Fruit fly (Drosophila melanogaster) whole organism, embryonic: ENCODE measurements around the gene RpL7.

ENCODE experiments used
- CG10366 ChIP-seq: fragments of 200-800 bp; sonication (Bioruptor generic); IDR thresholded peaks from 2 replicates; pipeline ENCODE4 v1.3.6; 2022; ENCODE audit warnings: missing biosample characterization, missing genetic modification characterization
- CG10979 ChIP-seq: fragments of 200-800 bp; sonication (Bioruptor generic); optimal IDR thresholded peaks from 2 replicates; lab custom pipeline; 2018; ENCODE audit warnings: missing biosample characterization, mild to moderate bottlenecking, missing genetic modification characterization, moderate library complexity
- CG11398 ChIP-seq: fragments of 200-800 bp; sonication (Bioruptor generic); optimal IDR thresholded peaks from 2 replicates; lab custom pipeline; 2016; ENCODE audit warnings: missing biosample characterization, missing genetic modification characterization
- CG11696 ChIP-seq: fragments of 200-800 bp; sonication (Bioruptor generic); IDR thresholded peaks from 2 replicates; pipeline ENCODE4 v1.3.6; 2022; ENCODE audit warnings: missing biosample characterization, missing genetic modification characterization
- CG12071 ChIP-seq: fragments of 200-800 bp; sonication (Bioruptor generic); optimal IDR thresholded peaks from 3 replicates; lab custom pipeline; 2018; ENCODE audit warnings: missing biosample characterization, mild to moderate bottlenecking, missing genetic modification characterization
- CG12391 ChIP-seq: fragments of 200-800 bp; sonication (Bioruptor generic); optimal IDR thresholded peaks from 3 replicates; lab custom pipeline; 2018; ENCODE audit warnings: missing biosample characterization, mild to moderate bottlenecking, missing genetic modification characterization, moderate library complexity
- CG12744 ChIP-seq: fragments of 200-800 bp; sonication (Bioruptor generic); optimal IDR thresholded peaks from 2 replicates; lab custom pipeline; 2016; ENCODE audit warnings: missing biosample characterization, missing genetic modification characterization
- CG13296 ChIP-seq: fragments of 200-800 bp; sonication (Bioruptor generic); optimal IDR thresholded peaks from 3 replicates; lab custom pipeline; 2018; ENCODE audit warnings: missing biosample characterization, mild to moderate bottlenecking, missing genetic modification characterization
- CG14710 ChIP-seq: fragments of 200-800 bp; sonication (Bioruptor generic); optimal IDR thresholded peaks from 3 replicates; lab custom pipeline; 2019; ENCODE audit warnings: missing biosample characterization, mild to moderate bottlenecking, missing genetic modification characterization, moderate library complexity
- CG15269 ChIP-seq: fragments of 200-800 bp; sonication (Bioruptor generic); optimal IDR thresholded peaks from 2 replicates; lab custom pipeline; 2018; ENCODE audit warnings: missing biosample characterization, mild to moderate bottlenecking, missing genetic modification characterization, moderate library complexity
- CG15601 ChIP-seq: fragments of 200-800 bp; sonication (Bioruptor generic); optimal IDR thresholded peaks from 3 replicates; lab custom pipeline; 2019; ENCODE audit warnings: missing biosample characterization, mild to moderate bottlenecking, missing genetic modification characterization, moderate library complexity
- CG1602 ChIP-seq: fragments of 200-800 bp; sonication (Bioruptor generic); optimal IDR thresholded peaks from 3 replicates; lab custom pipeline; 2016; ENCODE audit warnings: missing biosample characterization, missing genetic modification characterization
- CG17385 ChIP-seq: fragments of 200-800 bp; sonication (Bioruptor generic); optimal IDR thresholded peaks from 3 replicates; lab custom pipeline; 2018; ENCODE audit warnings: missing biosample characterization, mild to moderate bottlenecking, missing genetic modification characterization
- CG2712 ChIP-seq: fragments of 200-800 bp; optimal IDR thresholded peaks from 3 replicates; lab custom pipeline; 2019; ENCODE audit warnings: missing biosample characterization, mild to moderate bottlenecking, missing genetic modification characterization, moderate library complexity
- CG3163 ChIP-seq: fragments of 200-800 bp; sonication (Bioruptor generic); optimal IDR thresholded peaks from 3 replicates; lab custom pipeline; 2016; ENCODE audit warnings: missing biosample characterization, missing genetic modification characterization
- CG33557 ChIP-seq: fragments of 200-800 bp; sonication (Bioruptor generic); optimal IDR thresholded peaks from 2 replicates; lab custom pipeline; 2019; ENCODE audit warnings: missing biosample characterization, mild to moderate bottlenecking, missing genetic modification characterization, moderate library complexity
- CG34376 ChIP-seq: fragments of 200-800 bp; sonication (Bioruptor generic); optimal IDR thresholded peaks from 2 replicates; lab custom pipeline; 2018; ENCODE audit warnings: missing biosample characterization, mild to moderate bottlenecking, missing genetic modification characterization
- CG4424 ChIP-seq: fragments of 200-800 bp; sonication (Bioruptor generic); optimal IDR thresholded peaks from 3 replicates; lab custom pipeline; 2016; ENCODE audit warnings: missing biosample characterization, missing genetic modification characterization
- CG4617 ChIP-seq: fragments of 200-800 bp; sonication (Bioruptor generic); optimal IDR thresholded peaks from 3 replicates; lab custom pipeline; 2016; ENCODE audit warnings: missing biosample characterization, missing genetic modification characterization, borderline replicate concordance
- CG6689 ChIP-seq: fragments of 200-800 bp; sonication (Bioruptor generic); IDR thresholded peaks from 2 replicates; pipeline ENCODE4 v1.3.6; 2022; ENCODE audit warnings: missing biosample characterization, missing genetic modification characterization
- CG8290 ChIP-seq, 3 experiments: fragments of 200-800 bp; sonication (Bioruptor generic); optimal IDR thresholded peaks; 2 replicates each; lab custom pipeline; 2016 to 2019; ENCODE audit warnings: missing biosample characterization in 3 of 3, missing genetic modification characterization in 3 of 3, mild to moderate bottlenecking in 2 of 3, moderate library complexity in 1 of 3
- CG9609 ChIP-seq: fragments of 200-800 bp; sonication (Bioruptor generic); optimal IDR thresholded peaks from 3 replicates; lab custom pipeline; 2016; ENCODE audit warnings: missing biosample characterization, missing genetic modification characterization
- CG9932 ChIP-seq: fragments of 200-800 bp; sonication (Bioruptor generic); IDR thresholded peaks from 2 replicates; pipeline ENCODE4 v1.3.6; 2022; ENCODE audit warnings: missing biosample characterization, missing genetic modification characterization
- Eip74EF ChIP-seq, 2 experiments: fragments of 200-800 bp in 1 of 2; fragments of >200 bp in 1 of 2; sonication (Bioruptor generic) in 1 of 2; optimal IDR thresholded peaks; 2 replicates each; lab custom pipeline; 2017 to 2019; ENCODE audit warnings: missing biosample characterization in 2 of 2, missing genetic modification characterization in 2 of 2, mild to moderate bottlenecking in 1 of 2, moderate library complexity in 1 of 2
- Fer2 ChIP-seq: fragments of 200-800 bp; sonication (Bioruptor generic); optimal IDR thresholded peaks from 2 replicates; lab custom pipeline; 2018; ENCODE audit warnings: missing biosample characterization, mild to moderate bottlenecking, missing genetic modification characterization, moderate library complexity
- MBD-R2 ChIP-seq: fragments of 200-800 bp; sonication (Bioruptor generic); IDR thresholded peaks from 2 replicates; pipeline ENCODE4 v1.3.6; 2022; ENCODE audit warnings: missing biosample characterization, missing genetic modification characterization
- Mes4 ChIP-seq: fragments of 200-800 bp; sonication (Bioruptor generic); optimal IDR thresholded peaks from 2 replicates; lab custom pipeline; 2016; ENCODE audit warnings: missing biosample characterization, missing genetic modification characterization
- Myb ChIP-seq: fragments of 200-800 bp; sonication (Bioruptor generic); optimal IDR thresholded peaks from 2 replicates; lab custom pipeline; 2016; ENCODE audit warnings: missing biosample characterization, missing genetic modification characterization
- NC2α ChIP-seq: fragments of 200-800 bp; sonication (Bioruptor generic); optimal IDR thresholded peaks from 2 replicates; lab custom pipeline; 2016; ENCODE audit warnings: missing biosample characterization, missing genetic modification characterization
- PHDP ChIP-seq: fragments of 200-800 bp; sonication (Bioruptor generic); optimal IDR thresholded peaks from 3 replicates; lab custom pipeline; 2018; ENCODE audit warnings: missing biosample characterization, mild to moderate bottlenecking, missing genetic modification characterization, moderate library complexity
- Pdp1 ChIP-seq, 2 experiments: fragments of 200-800 bp; sonication (Bioruptor generic); optimal IDR thresholded peaks; 3 replicates each; lab custom pipeline; 2016; ENCODE audit warnings: missing biosample characterization in 2 of 2, missing genetic modification characterization in 2 of 2, mild to moderate bottlenecking in 1 of 2, moderate library complexity in 1 of 2
- Sry-β ChIP-seq: fragments of 200-800 bp; sonication (Bioruptor generic); optimal IDR thresholded peaks from 2 replicates; lab custom pipeline; 2018; ENCODE audit warnings: missing biosample characterization, mild to moderate bottlenecking, missing genetic modification characterization, moderate library complexity
- Sry-δ ChIP-seq: fragments of 200-800 bp; sonication (Bioruptor generic); optimal IDR thresholded peaks from 2 replicates; lab custom pipeline; 2016; ENCODE audit warnings: missing biosample characterization, missing genetic modification characterization
- YL-1 ChIP-seq: fragments of 200-800 bp; sonication (Bioruptor generic); optimal IDR thresholded peaks from 3 replicates; lab custom pipeline; 2017; ENCODE audit warnings: missing biosample characterization, mild to moderate bottlenecking, missing genetic modification characterization
- danr ChIP-seq: fragments of 200-800 bp; sonication (Bioruptor generic); IDR thresholded peaks from 2 replicates; pipeline ENCODE4 v1.3.6; 2022; ENCODE audit warnings: missing biosample characterization, missing genetic modification characterization
- dmrt99B ChIP-seq: fragments of 200-800 bp; sonication (Bioruptor generic); optimal IDR thresholded peaks from 2 replicates; lab custom pipeline; 2018; ENCODE audit warnings: missing biosample characterization, mild to moderate bottlenecking, missing genetic modification characterization, moderate library complexity
- en ChIP-seq: fragments of 200-800 bp; sonication (Bioruptor generic); optimal IDR thresholded peaks from 2 replicates; lab custom pipeline; 2016; ENCODE audit warnings: missing biosample characterization, missing genetic modification characterization
- kni ChIP-seq: fragments of 200-800 bp; sonication (Bioruptor generic); optimal IDR thresholded peaks from 3 replicates; lab custom pipeline; 2017; ENCODE audit warnings: mild to moderate bottlenecking, missing biosample characterization, missing genetic modification reagents, missing genetic modification characterization
- lbe ChIP-seq: fragments of 200-800 bp; sonication (Bioruptor generic); optimal IDR thresholded peaks from 2 replicates; lab custom pipeline; 2016; ENCODE audit warnings: missing biosample characterization, mild to moderate bottlenecking, missing genetic modification characterization
- nom ChIP-seq: fragments of 200-800 bp; sonication (Bioruptor generic); optimal IDR thresholded peaks from 2 replicates; lab custom pipeline; 2017; ENCODE audit warnings: missing biosample characterization, missing genetic modification characterization, mild to moderate bottlenecking, moderate library complexity, missing genetic modification reagents
- pfk ChIP-seq: fragments of 200-800 bp; sonication (Bioruptor generic); optimal IDR thresholded peaks from 2 replicates; lab custom pipeline; 2018; ENCODE audit warnings: missing biosample characterization, mild to moderate bottlenecking, missing genetic modification characterization, moderate library complexity
- shn ChIP-seq: fragments of 200-800 bp; sonication (Bioruptor generic); optimal IDR thresholded peaks from 3 replicates; lab custom pipeline; 2016; ENCODE audit warnings: missing biosample characterization, missing genetic modification characterization
- slp2 ChIP-seq: fragments of 200-800 bp; sonication (Bioruptor generic); optimal IDR thresholded peaks from 2 replicates; lab custom pipeline; 2016; ENCODE audit warnings: missing biosample characterization, missing genetic modification characterization
- stwl ChIP-seq: fragments of 200-800 bp; sonication (Bioruptor generic); optimal IDR thresholded peaks from 3 replicates; lab custom pipeline; 2018; ENCODE audit warnings: missing biosample characterization, mild to moderate bottlenecking, missing genetic modification characterization, moderate library complexity
- trem ChIP-seq: fragments of 200-800 bp; optimal IDR thresholded peaks from 3 replicates; lab custom pipeline; 2019; ENCODE audit warnings: missing biosample characterization, mild to moderate bottlenecking, missing genetic modification characterization, moderate library complexity
- vvl ChIP-seq: fragments of 200-800 bp; sonication (Bioruptor generic); IDR thresholded peaks from 2 replicates; pipeline ENCODE4 v1.3.6; 2022; ENCODE audit warnings: missing biosample characterization, missing genetic modification characterization

RpL7 gene

dm6 chr2L:10208799-10209794 is 8.3 kb downstream of the RpL7 start, which contains the start of gene CG5731 (continued):
- TF ChIP-seq nom (GFP tag; lab: Kevin White, UChicago), result peak; percentile 17
- no peak for TF ChIP-seq shn
- no peak for TF ChIP-seq CG10366
- TF ChIP-seq CG2712 (tag; lab: Kevin White, UChicago), result no peak
- TF ChIP-seq NC2α, result no peak
- no peak for TF ChIP-seq CG12071 (GFP tag; lab: Kevin White, UChicago)
- no peak for TF ChIP-seq CG11398
- TF ChIP-seq CG9932, result peak; percentile 48; the same call in 1 of the 2 replicates
- no peak for TF ChIP-seq Sry-δ (GFP tag; lab: Kevin White, UChicago)
- TF ChIP-seq CG10979 (tag; lab: Kevin White, UChicago), result no peak
- no peak for TF ChIP-seq Eip74EF (GFP tag; optimal IDR thresholded peaks at IDR 0.05; lab: Kevin White, UChicago)
- TF ChIP-seq CG6689 (GFP tag; lab: Robert Waterston, UW), result no peak
- TF ChIP-seq PHDP, result no peak
- TF ChIP-seq lbe (GFP tag; lab: Kevin White, UChicago), result peak; percentile 36
- peak; percentile 65 for TF ChIP-seq kni (GFP tag; lab: Kevin White, UChicago)
- no peak for TF ChIP-seq CG11696 (GFP tag; lab: Robert Waterston, UW)
- TF ChIP-seq stwl (tag; lab: Kevin White, UChicago), result peak; percentile 41
- no peak for TF ChIP-seq CG15269
- no peak for TF ChIP-seq CG9609
- TF ChIP-seq CG15601 (tag; lab: Kevin White, UChicago), result peak; percentile 6
- TF ChIP-seq CG8290 (GFP tag; optimal IDR thresholded peaks at IDR 0.05; lab: Kevin White, UChicago), result no peak
- no peak for TF ChIP-seq CG8290 (tag; optimal IDR thresholded peaks at IDR 0.05; lab: Kevin White, UChicago)
- TF ChIP-seq danr (GFP tag; lab: Robert Waterston, UW), result no peak
- TF ChIP-seq vvl (GFP tag; lab: Robert Waterston, UW), result peak; percentile 39
- TF ChIP-seq CG34376 (GFP tag; lab: Kevin White, UChicago), result no peak
- TF ChIP-seq trem, result peak; percentile 10
- TF ChIP-seq Fer2, result no peak
- 0 out of 2 replicates have a peak, but pooled peaks have one; percentile 17 for TF ChIP-seq MBD-R2 (GFP tag; lab: Robert Waterston, UW)
- TF ChIP-seq CG3163 (GFP tag; lab: Kevin White, UChicago), result peak; percentile 90
- TF ChIP-seq CG13296, result peak; percentile 28
- no peak for TF ChIP-seq dmrt99B (tag; lab: Kevin White, UChicago)
- peak; percentile 89 for TF ChIP-seq pfk (GFP tag; lab: Kevin White, UChicago)
- no peak for TF ChIP-seq Myb (GFP tag; lab: Kevin White, UChicago)
- TF ChIP-seq Sry-β, result no peak
- TF ChIP-seq CG4617 (GFP tag; lab: Kevin White, UChicago), result peak; percentile 9

- TF ChIP-seq en (GFP tag; lab: Kevin White, UChicago) (no peak), CG14710 (tag; lab: Kevin White, UChicago) (peak; percentile 42), YL-1 (GFP tag; lab: Kevin White, UChicago) (peak; percentile 35), Pdp1 (GFP tag; optimal IDR thresholded peaks at IDR 0.05; lab: Kevin White, UChicago) (no peak), CG12391 (tag; lab: Kevin White, UChicago) (peak; percentile 32), slp2 (GFP tag; lab: Kevin White, UChicago) (no peak), CG17385 (no peak), Mes4 (no peak), CG4424 (GFP tag; lab: Kevin White, UChicago) (peak; percentile 34), CG12744 (GFP tag; lab: Kevin White, UChicago) (no peak), CG1602 (GFP tag; lab: Kevin White, UChicago) (no peak), shn (no peak), CG33557 (GFP tag; lab: Kevin White, UChicago) (peak; percentile 10)
Measured at dm6 chr2L:10210631-10211557, 10.1 kb downstream of the RpL7 start, which contains the start of the genes CG5727 and ath. Gene CG5727, minus strand, starts transcription at chr2L:10210681. Gene ath, plus strand, starts transcription at chr2L:10211143.
